Fruit fly (Drosophila melanogaster): Measurements from ENCODE around the gene Rab11.

Rab11 gene

dm6 chr3R:21097631-21098117 is 13.5 kb upstream of the Rab11 start, which contains the start of gene RhoGAP93B (continued):
- TF ChIP-seq CG12659 (GFP tag; optimal IDR thresholded peaks at IDR 0.05), result peak; percentile 92
- TF ChIP-seq jumu (GFP tag; optimal IDR thresholded peaks at IDR 0.05), result peak; percentile 92
- TF ChIP-seq CG7372 (GFP tag; IDR thresholded peaks at IDR 0.05), result peak; percentile 93
- peak; percentile 44; the same call in 1 of the 2 replicates for TF ChIP-seq CG11696 (GFP tag; IDR thresholded peaks at IDR 0.05)
- no peak for TF ChIP-seq CG13894 (tag; optimal IDR thresholded peaks at IDR 0.05)
- TF ChIP-seq Hr51 (GFP tag; optimal IDR thresholded peaks at IDR 0.05), result peak; percentile 75 to 89
- TF ChIP-seq CG1233 (GFP tag; optimal IDR thresholded peaks at IDR 0.05), result peak; percentile 69
- peak; percentile 54 for TF ChIP-seq twi (tag; optimal IDR thresholded peaks at IDR 0.05)
- TF ChIP-seq CG4730 (GFP tag; IDR thresholded peaks at IDR 0.05), result peak; percentile 81
- peak; percentile 58 for TF ChIP-seq CG13123 (GFP tag; optimal IDR thresholded peaks at IDR 0.05)
- peak; percentile 59 for TF ChIP-seq CG15479 (GFP tag; optimal IDR thresholded peaks at IDR 0.05)
- peak; percentile 69 for TF ChIP-seq CG12104 (GFP tag; optimal IDR thresholded peaks at IDR 0.05)
- TF ChIP-seq CG32772 (GFP tag; IDR thresholded peaks at IDR 0.05), result peak; percentile 86
- TF ChIP-seq Camta (GFP tag; optimal IDR thresholded peaks at IDR 0.05), result peak; percentile 76
- peak; percentile 7 for TF ChIP-seq CG14965 (GFP tag; optimal IDR thresholded peaks at IDR 0.05; ENCODE audit: borderline replicate concordance)
- TF ChIP-seq CG10147 (GFP tag; optimal IDR thresholded peaks at IDR 0.05), result peak; percentile 86
- TF ChIP-seq CG6272 (GFP tag; IDR thresholded peaks at IDR 0.05), result peak; percentile 96
- peak; percentile 95 for TF ChIP-seq CG2120 (GFP tag; optimal IDR thresholded peaks at IDR 0.05)
- TF ChIP-seq CG30020 (tag; optimal IDR thresholded peaks at IDR 0.05), result peak; percentile 75
- TF ChIP-seq CG9609 (GFP tag; optimal IDR thresholded peaks at IDR 0.05), result peak; percentile 93
- peak; percentile 44 for TF ChIP-seq CG7928 (GFP tag; optimal IDR thresholded peaks at IDR 0.05)
- peak; percentile 69 for TF ChIP-seq CG33557 (GFP tag; optimal IDR thresholded peaks at IDR 0.05)
- TF ChIP-seq CG15269 (tag; optimal IDR thresholded peaks at IDR 0.05), result no peak
- peak; percentile 74 for TF ChIP-seq CG1602 (GFP tag; optimal IDR thresholded peaks at IDR 0.05)
- TF ChIP-seq CG4707 (GFP tag; optimal IDR thresholded peaks at IDR 0.05), result no peak
- peak; percentile 78 for TF ChIP-seq H2.0 (GFP tag; IDR thresholded peaks at IDR 0.05)
- peak; percentile 8 for TF ChIP-seq CG12219 (GFP tag; optimal IDR thresholded peaks at IDR 0.05)
- no peak for TF ChIP-seq sqz (GFP tag; optimal IDR thresholded peaks at IDR 0.05)
- peak; percentile 88 for TF ChIP-seq CG17829 (tag; optimal IDR thresholded peaks at IDR 0.05)
- TF ChIP-seq CG6791 (GFP tag; IDR thresholded peaks at IDR 0.05; ENCODE audit: partially characterized antibody), result peak; percentile 99
- peak; percentile 92 for TF ChIP-seq Ets97D (GFP tag; optimal IDR thresholded peaks at IDR 0.05)
- peak; percentile 99 for TF ChIP-seq nerfin-2 (GFP tag; IDR thresholded peaks at IDR 0.05; ENCODE audit: partially characterized antibody)
- TF ChIP-seq Kr (GFP tag; optimal IDR thresholded peaks at IDR 0.05), result no peak
- TF ChIP-seq CG1603 (tag; optimal IDR thresholded peaks at IDR 0.05), result peak; percentile 86
- TF ChIP-seq CG7745 (tag; optimal IDR thresholded peaks at IDR 0.05), result no peak
- TF ChIP-seq CG6765 (GFP tag; optimal IDR thresholded peaks at IDR 0.05), result peak; percentile 35
- TF ChIP-seq CG11695 (GFP tag; IDR thresholded peaks at IDR 0.05), result peak; percentile 83
- TF ChIP-seq CG7987 (GFP tag; optimal IDR thresholded peaks at IDR 0.05), result peak; percentile 68
- TF ChIP-seq CG10462 (GFP tag; optimal IDR thresholded peaks at IDR 0.05), result peak; percentile 26
- no peak for TF ChIP-seq ham (GFP tag; IDR thresholded peaks at IDR 0.05)
- TF ChIP-seq stc (GFP tag; IDR thresholded peaks at IDR 0.05), result peak; percentile 87
- peak; percentile 82 for TF ChIP-seq Sox102F (GFP tag; optimal IDR thresholded peaks at IDR 0.05)
- TF ChIP-seq Ada2b (GFP tag; IDR thresholded peaks at IDR 0.05), result peak; percentile 90
- TF ChIP-seq CG14050 (GFP tag; IDR thresholded peaks at IDR 0.05), result peak; percentile 81
- peak; percentile 81 for TF ChIP-seq Mes4 (GFP tag; optimal IDR thresholded peaks at IDR 0.05)
- TF ChIP-seq CG9876 (GFP tag; optimal IDR thresholded peaks at IDR 0.05), result peak; percentile 85
- 0 out of 3 replicates have a peak, but pooled peaks have one; percentile 48 for TF ChIP-seq gce (GFP tag; IDR thresholded peaks at IDR 0.05)
- TF ChIP-seq aop (GFP tag; IDR thresholded peaks at IDR 0.05), result peak; percentile 91
- peak; percentile 85 for TF ChIP-seq zfh1 (GFP tag; IDR thresholded peaks at IDR 0.05)
- peak; percentile 90 for TF ChIP-seq CG13775 (GFP tag; optimal IDR thresholded peaks at IDR 0.05)

Data from whole organism, embryonic.